Worm (Caenorhabditis elegans) whole organism, mixed stage, embryonic: ENCODE data around the gene T05H10.8.
A peak's percentile ranks its signal among the peaks of the same experiment; 100 is the strongest.

ENCODE experiments used
- M03D4.4 ChIP-seq: sonication (generic microtip); optimal IDR thresholded peaks from 2 replicates; lab custom pipeline; 2017; ENCODE audit warnings: mild to moderate bottlenecking, missing genetic modification characterization, missing compliant biosample characterization
- bed-3 ChIP-seq: fragments of 200-800 bp; sonication (Bioruptor generic); optimal IDR thresholded peaks from 3 replicates; lab custom pipeline; 2018; ENCODE audit warnings: mild to moderate bottlenecking, missing genetic modification characterization, moderate library complexity, missing compliant biosample characterization
- blmp-1 ChIP-seq: fragments of 150-350 bp; optimal IDR thresholded peaks from 2 replicates; lab custom pipeline; 2014; ENCODE audit warnings: missing biosample characterization, missing genetic modification characterization
- ceh-39 ChIP-seq: fragments of 150-350 bp; optimal IDR thresholded peaks from 2 replicates; lab custom pipeline; 2014; ENCODE audit warnings: missing biosample characterization, missing genetic modification characterization
- ceh-83 ChIP-seq: fragments of 200-800 bp; sonication (Bioruptor generic); optimal IDR thresholded peaks from 2 replicates; lab custom pipeline; 2018; ENCODE audit warnings: mild to moderate bottlenecking, missing genetic modification characterization, missing compliant biosample characterization
- ces-1 ChIP-seq: fragments of 150-350 bp; optimal IDR thresholded peaks from 2 replicates; lab custom pipeline; 2014; ENCODE audit warnings: missing biosample characterization, missing genetic modification reagents, missing genetic modification characterization
- drap-1 ChIP-seq: fragments of 200-800 bp; sonication (Bioruptor generic); optimal IDR thresholded peaks from 3 replicates; lab custom pipeline; 2018; ENCODE audit warnings: mild to moderate bottlenecking, missing genetic modification characterization, missing compliant biosample characterization
- elt-1 ChIP-seq: sonication (generic microtip); optimal IDR thresholded peaks from 2 replicates; lab custom pipeline; 2017; ENCODE audit warnings: missing genetic modification characterization, mild to moderate bottlenecking, missing compliant biosample characterization, antibody characterized with exemption, moderate library complexity, borderline replicate concordance; ENCODE audit not compliant: insufficient read depth
- elt-3 ChIP-seq: fragments of 150-350 bp; optimal IDR thresholded peaks from 2 replicates; lab custom pipeline; 2014; ENCODE audit warnings: missing biosample characterization, missing genetic modification characterization
- ham-2 ChIP-seq: fragments of 200-800 bp; sonication (Bioruptor generic); optimal IDR thresholded peaks from 2 replicates; lab custom pipeline; 2018; ENCODE audit warnings: mild to moderate bottlenecking, missing genetic modification characterization, missing compliant biosample characterization
- hlh-1 ChIP-seq: fragments of 150-350 bp; optimal IDR thresholded peaks from 2 replicates; lab custom pipeline; 2014; ENCODE audit warnings: missing biosample characterization, missing genetic modification reagents, missing genetic modification characterization
- lin-13 ChIP-seq: fragments of 150-350 bp; optimal IDR thresholded peaks from 2 replicates; lab custom pipeline; 2014; ENCODE audit warnings: missing biosample characterization, missing genetic modification characterization
- lin-32 ChIP-seq: fragments of 200-800 bp; sonication (Bioruptor generic); optimal IDR thresholded peaks from 2 replicates; lab custom pipeline; 2018; ENCODE audit warnings: mild to moderate bottlenecking, missing genetic modification characterization, missing compliant biosample characterization
- lsy-2 ChIP-seq: fragments of 150-350 bp; optimal IDR thresholded peaks from 2 replicates; lab custom pipeline; 2014; ENCODE audit warnings: missing biosample characterization, missing genetic modification characterization
- mep-1 ChIP-seq: fragments of 150-350 bp; optimal IDR thresholded peaks from 2 replicates; lab custom pipeline; 2017; ENCODE audit warnings: missing biosample characterization, missing genetic modification reagents, missing genetic modification characterization, inconsistent platforms
- mls-2 ChIP-seq: sonication (generic microtip); optimal IDR thresholded peaks from 2 replicates; lab custom pipeline; 2016; ENCODE audit warnings: mild to moderate bottlenecking, missing genetic modification characterization, moderate library complexity, missing compliant biosample characterization
- nhr-12 ChIP-seq: fragments of 150-350 bp; optimal IDR thresholded peaks from 2 replicates; lab custom pipeline; 2014; ENCODE audit warnings: missing biosample characterization, missing genetic modification characterization
- nhr-2 ChIP-seq: fragments of 150-350 bp; optimal IDR thresholded peaks from 2 replicates; lab custom pipeline; 2014; ENCODE audit warnings: missing biosample characterization, missing genetic modification characterization
- nhr-237 ChIP-seq: fragments of 150-350 bp; optimal IDR thresholded peaks from 2 replicates; lab custom pipeline; 2014; ENCODE audit warnings: missing biosample characterization, missing genetic modification characterization
- nhr-28 ChIP-seq: fragments of 150-350 bp; optimal IDR thresholded peaks from 2 replicates; lab custom pipeline; 2014; ENCODE audit warnings: missing biosample characterization, missing genetic modification characterization
- pha-4 ChIP-seq: fragments of 150-350 bp; optimal IDR thresholded peaks from 2 replicates; lab custom pipeline; 2018; ENCODE audit warnings: missing biosample characterization, missing genetic modification reagents, missing genetic modification characterization
- sem-2 ChIP-seq: fragments of 200-800 bp; sonication (Bioruptor generic); optimal IDR thresholded peaks from 2 replicates; lab custom pipeline; 2018; ENCODE audit warnings: mild to moderate bottlenecking, missing genetic modification characterization, missing compliant biosample characterization
- snpc-4 ChIP-seq: fragments of 150-350 bp; optimal IDR thresholded peaks from 2 replicates; lab custom pipeline; 2014; ENCODE audit warnings: missing biosample characterization, missing genetic modification characterization
- sptf-1 ChIP-seq: sonication (generic microtip); optimal IDR thresholded peaks from 2 replicates; lab custom pipeline; 2017; ENCODE audit warnings: mild to moderate bottlenecking, missing genetic modification characterization, moderate library complexity, missing compliant biosample characterization
- tbx-8 ChIP-seq: fragments of 200-800 bp; sonication (Bioruptor generic); optimal IDR thresholded peaks from 2 replicates; lab custom pipeline; 2018; ENCODE audit warnings: mild to moderate bottlenecking, missing genetic modification characterization, moderate library complexity, missing compliant biosample characterization
- unc-39 ChIP-seq: fragments of 150-350 bp; optimal IDR thresholded peaks from 2 replicates; lab custom pipeline; 2014; ENCODE audit warnings: missing biosample characterization, missing genetic modification characterization
- zip-8 ChIP-seq: fragments of 150-350 bp; optimal IDR thresholded peaks from 2 replicates; lab custom pipeline; 2014; ENCODE audit warnings: missing biosample characterization, missing genetic modification characterization
- ztf-11 ChIP-seq: fragments of 150-350 bp; optimal IDR thresholded peaks from 2 replicates; lab custom pipeline; 2014; ENCODE audit warnings: missing biosample characterization, missing genetic modification characterization

T05H10.8 gene

DNA sequence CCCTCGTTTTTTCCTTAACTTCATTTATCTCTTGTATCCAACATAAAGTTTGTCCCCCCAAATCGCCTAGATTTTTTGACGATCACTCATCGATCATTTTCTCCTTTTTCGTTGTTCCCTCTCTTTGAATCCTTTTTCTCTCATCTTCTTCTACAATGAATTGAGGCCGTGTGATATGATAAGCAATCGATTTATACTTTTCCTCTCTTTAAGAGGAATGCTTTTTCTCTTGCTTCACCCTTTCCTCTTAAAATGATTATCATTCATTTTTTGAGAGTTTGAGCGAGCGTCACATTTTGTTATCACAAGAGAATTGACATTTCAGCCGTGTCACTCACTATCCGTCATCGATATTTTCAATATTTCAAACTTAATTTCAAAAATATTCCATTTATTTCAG lies 19.2 kb downstream of the T05H10.8 start, which contains the start of gene K02C4.5:
Gene K02C4.5 (plus strand): TSS at position 395 of the 400 bp plus-strand sequence.
- TF ChIP-seq blmp-1 (tag; lab: Kevin White, UChicago) (no peak), ces-1 (GFP tag; lab: Kevin White, UChicago) (no peak), nhr-28 (tag; lab: Kevin White, UChicago) (no peak), nhr-2 (tag; lab: Kevin White, UChicago) (no peak), tbx-8 (no peak), bed-3 (GFP tag; lab: Kevin White, UChicago) (no peak), elt-3 (tag; lab: Kevin White, UChicago) (no peak), sptf-1 (tag; lab: Kevin White, UChicago) (no peak), mls-2 (tag; lab: Kevin White, UChicago) (no peak), hlh-1 (tag; lab: Kevin White, UChicago) (no peak), ztf-11 (no peak), lsy-2 (tag; lab: Kevin White, UChicago) (no peak), pha-4 (tag; lab: Kevin White, UChicago) (no peak), ceh-83 (no peak), elt-1 (tag; lab: Kevin White, UChicago) (no peak), mep-1 (tag; lab: Kevin White, UChicago) (no peak), lin-13 (tag; lab: Kevin White, UChicago) (no peak), M03D4.4 (tag; lab: Kevin White, UChicago) (no peak), snpc-4 (no peak), lin-32 (GFP tag; lab: Kevin White, UChicago) (no peak)

ce11 chrII:8086803-8087202 lies 27.9 kb downstream of the T05H10.8 start, which contains the start of gene K02C4.3:
Gene K02C4.3, minus strand, starts transcription at chrII:8086853.
- TF ChIP-seq mep-1 (tag; lab: Kevin White, UChicago) (peak; percentile 60), drap-1 (no peak), zip-8 (no peak), lsy-2 (tag; lab: Kevin White, UChicago) (peak; percentile 63), sptf-1 (tag; lab: Kevin White, UChicago) (no peak)

DNA sequence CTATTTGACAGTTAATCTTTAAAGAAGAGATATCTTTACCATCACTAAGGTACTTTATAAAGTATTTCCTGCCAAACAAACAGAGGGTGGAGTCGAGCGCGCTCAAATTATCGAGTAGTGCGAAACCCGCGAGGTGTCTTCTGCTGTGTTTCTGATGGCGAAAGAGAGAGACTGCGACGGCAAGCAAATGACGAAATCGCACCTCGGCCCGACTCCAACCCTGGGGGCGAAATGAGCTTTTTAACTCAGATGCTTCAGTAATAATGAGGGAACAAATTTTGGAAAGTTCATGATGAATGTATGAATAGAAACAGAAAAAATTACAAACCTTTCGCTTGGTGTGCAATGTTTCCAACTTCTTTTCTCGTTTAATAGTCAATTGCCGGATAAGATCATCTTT lies 32.7 kb downstream of the T05H10.8 start:
- TF ChIP-seq nhr-237 (no peak), nhr-2 (tag; lab: Kevin White, UChicago) (no peak), lsy-2 (tag; lab: Kevin White, UChicago) (no peak), ham-2 (GFP tag; lab: Kevin White, UChicago) (no peak), elt-3 (tag; lab: Kevin White, UChicago) (no peak), ceh-83 (peak; percentile 37), sem-2 (GFP tag; lab: Kevin White, UChicago) (no peak), nhr-28 (tag; lab: Kevin White, UChicago) (no peak), elt-1 (tag; lab: Kevin White, UChicago) (no peak), ceh-39 (tag; lab: Kevin White, UChicago) (peak; percentile 25), sptf-1 (tag; lab: Kevin White, UChicago) (peak; percentile 17), drap-1 (peak; percentile 27), bed-3 (GFP tag; lab: Kevin White, UChicago) (no peak), lin-32 (GFP tag; lab: Kevin White, UChicago) (no peak), blmp-1 (tag; lab: Kevin White, UChicago) (no peak), nhr-12 (tag; lab: Kevin White, UChicago) (no peak)

ce11 chrII:8092537-8092936 lies 33.7 kb downstream of the T05H10.8 start, which contains the start of gene ltd-1:
Gene ltd-1, minus strand, starts transcription at chrII:8092754.
- TF ChIP-seq lin-13 (tag; lab: Kevin White, UChicago) (no peak), pha-4 (tag; lab: Kevin White, UChicago) (no peak), nhr-237 (no peak), ztf-11 (no peak)
- TF ChIP-seq, all 35 proteins: peak for 0

- TF ChIP-seq pha-4 (tag; lab: Kevin White, UChicago), result no peak
- TF ChIP-seq ztf-11, result no peak
- no peak for TF ChIP-seq unc-39 (tag; lab: Kevin White, UChicago)
These were observed 34.4 kb downstream of the T05H10.8 start for ce11 chrII:8093283-8093682.

- no peak for TF ChIP-seq nhr-28 (tag; lab: Kevin White, UChicago)
- peak; percentile 12 for TF ChIP-seq blmp-1 (tag; lab: Kevin White, UChicago)
- TF ChIP-seq hlh-1 (tag; lab: Kevin White, UChicago), result no peak
These were observed 35.0 kb downstream of the T05H10.8 start for ce11 chrII:8093914-8094313.
